Fruit fly (Drosophila melanogaster): ENCODE measurements around the gene CG32806.

CG32806 gene

DNA sequence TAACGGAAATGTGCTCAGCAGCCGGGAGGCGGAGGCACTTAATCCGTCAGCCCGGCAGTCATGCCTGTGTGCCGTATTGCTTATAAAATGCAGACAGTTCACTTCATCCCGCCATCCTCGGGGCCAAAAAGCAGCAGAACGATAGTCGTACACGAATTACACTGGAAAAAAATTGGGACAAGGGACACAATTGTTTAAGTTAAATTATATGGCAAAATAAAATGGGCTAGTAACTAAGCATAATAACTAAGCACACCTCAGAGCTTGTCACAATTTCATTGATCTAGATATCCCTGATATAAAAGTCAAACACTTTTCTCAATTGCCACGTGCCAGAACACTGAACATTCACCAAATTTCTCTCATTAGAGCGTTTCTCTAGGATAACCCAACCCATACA lies at the start of gene CG32806:
CG32806 (plus strand) TSS at position 301 of the 400 bp plus-strand sequence.
- TF ChIP-seq ey (GFP tag; optimal IDR thresholded peaks at IDR 0.05) (no peak), Rel (GFP tag; optimal IDR thresholded peaks at IDR 0.05) (no peak), Rel (tag; optimal IDR thresholded peaks at IDR 0.05) (no peak), jim (GFP tag; optimal IDR thresholded peaks at IDR 0.05) (no peak), dl (GFP tag; optimal IDR thresholded peaks at IDR 0.05; ENCODE audit: insufficient read depth in 1 of 2, partially characterized antibody in 2 of 2) (no peak), CrebA (GFP tag; optimal IDR thresholded peaks at IDR 0.05; ENCODE audit: borderline replicate concordance) (no peak), fru (GFP tag; optimal IDR thresholded peaks at IDR 0.05) (no peak), sv (GFP tag; optimal IDR thresholded peaks at IDR 0.05) (no peak), foxo (GFP tag; optimal IDR thresholded peaks at IDR 0.05) (no peak), Mio (GFP tag; optimal IDR thresholded peaks at IDR 0.05) (no peak), CG32264 (GFP tag; optimal IDR thresholded peaks at IDR 0.05) (no peak), Vsx2 (GFP tag; optimal IDR thresholded peaks at IDR 0.05; ENCODE audit: partially characterized antibody) (no peak), woc (GFP tag; optimal IDR thresholded peaks at IDR 0.05) (no peak), Hr83 (GFP tag; optimal IDR thresholded peaks at IDR 0.05; ENCODE audit: poor library complexity, severe bottlenecking) (no peak)

DNA sequence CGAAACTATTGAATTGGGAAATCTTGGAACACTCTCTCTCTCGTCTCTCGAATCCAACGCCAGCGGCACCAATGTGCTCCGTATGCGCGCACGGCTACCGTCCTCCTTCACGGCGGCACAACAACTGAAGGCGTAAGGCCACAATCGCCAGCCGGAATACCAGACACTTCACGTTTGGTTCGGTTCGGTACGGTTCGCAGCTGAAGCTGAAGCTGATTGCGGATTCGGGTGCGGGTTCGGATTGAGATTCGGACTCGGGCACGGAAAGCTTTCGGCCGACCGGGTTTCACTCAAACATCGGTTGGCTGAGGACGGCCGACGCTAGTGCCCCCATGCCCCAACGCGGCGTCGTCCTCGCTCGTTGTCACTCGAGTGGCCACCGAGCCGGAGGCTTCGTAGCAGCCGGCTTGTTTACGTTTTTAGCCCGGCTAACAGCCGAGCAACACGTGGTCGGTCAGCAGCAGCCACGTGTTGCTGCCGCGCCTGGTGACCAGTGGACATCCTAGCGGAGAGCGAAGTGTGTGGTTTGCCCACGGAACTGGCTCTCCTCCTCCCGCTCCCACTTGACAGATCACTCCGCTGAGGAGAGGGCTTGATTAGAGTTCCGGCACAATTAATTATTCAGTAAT lies 35.3 kb upstream of the CG32806 start, which contains the start of gene Scgdelta:
Scgdelta (minus strand) TSS at position 128 of the 629 bp plus-strand sequence.
- no peak for TF ChIP-seq CG32264 (GFP tag; optimal IDR thresholded peaks at IDR 0.05)
- TF ChIP-seq dsf (GFP tag; optimal IDR thresholded peaks at IDR 0.05; ENCODE audit: borderline replicate concordance), result no peak
- no peak for TF ChIP-seq OdsH (GFP tag; optimal IDR thresholded peaks at IDR 0.05)
- no peak for TF ChIP-seq sage (GFP tag; optimal IDR thresholded peaks at IDR 0.05)
- TF ChIP-seq Dfd (GFP tag; optimal IDR thresholded peaks at IDR 0.05), result no peak
- no peak for TF ChIP-seq Myc (optimal IDR thresholded peaks at IDR 0.05)

DNA sequence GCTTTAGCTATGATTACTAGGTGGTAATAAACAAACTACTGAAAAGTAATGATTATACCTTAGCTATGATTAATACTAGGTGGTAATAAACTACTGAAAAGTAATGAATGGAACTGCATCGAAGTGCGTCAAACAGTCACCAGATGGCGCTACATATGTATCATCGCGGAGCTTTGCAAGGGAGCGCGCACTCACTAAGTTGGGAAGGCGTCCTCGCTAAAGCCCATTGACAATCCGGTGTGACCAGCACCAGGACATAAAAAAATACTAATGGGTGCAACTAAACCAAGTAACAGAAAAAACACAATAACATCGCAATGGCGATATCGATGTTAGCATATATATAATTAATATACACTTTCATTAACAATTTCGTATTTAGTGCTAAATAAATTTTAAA lies 16.7 kb upstream of the CG32806 start:
- TF ChIP-seq psq (GFP tag; optimal IDR thresholded peaks at IDR 0.05), result no peak
- TF ChIP-seq Mio (GFP tag; optimal IDR thresholded peaks at IDR 0.05), result no peak
- no peak for TF ChIP-seq N (GFP tag; optimal IDR thresholded peaks at IDR 0.05)
- peak; percentile 16 for TF ChIP-seq Myc (optimal IDR thresholded peaks at IDR 0.05)
- TF ChIP-seq Abd-B (GFP tag; optimal IDR thresholded peaks at IDR 0.05), result no peak
- TF ChIP-seq fru (GFP tag; optimal IDR thresholded peaks at IDR 0.05), result peak; percentile 81

DNA sequence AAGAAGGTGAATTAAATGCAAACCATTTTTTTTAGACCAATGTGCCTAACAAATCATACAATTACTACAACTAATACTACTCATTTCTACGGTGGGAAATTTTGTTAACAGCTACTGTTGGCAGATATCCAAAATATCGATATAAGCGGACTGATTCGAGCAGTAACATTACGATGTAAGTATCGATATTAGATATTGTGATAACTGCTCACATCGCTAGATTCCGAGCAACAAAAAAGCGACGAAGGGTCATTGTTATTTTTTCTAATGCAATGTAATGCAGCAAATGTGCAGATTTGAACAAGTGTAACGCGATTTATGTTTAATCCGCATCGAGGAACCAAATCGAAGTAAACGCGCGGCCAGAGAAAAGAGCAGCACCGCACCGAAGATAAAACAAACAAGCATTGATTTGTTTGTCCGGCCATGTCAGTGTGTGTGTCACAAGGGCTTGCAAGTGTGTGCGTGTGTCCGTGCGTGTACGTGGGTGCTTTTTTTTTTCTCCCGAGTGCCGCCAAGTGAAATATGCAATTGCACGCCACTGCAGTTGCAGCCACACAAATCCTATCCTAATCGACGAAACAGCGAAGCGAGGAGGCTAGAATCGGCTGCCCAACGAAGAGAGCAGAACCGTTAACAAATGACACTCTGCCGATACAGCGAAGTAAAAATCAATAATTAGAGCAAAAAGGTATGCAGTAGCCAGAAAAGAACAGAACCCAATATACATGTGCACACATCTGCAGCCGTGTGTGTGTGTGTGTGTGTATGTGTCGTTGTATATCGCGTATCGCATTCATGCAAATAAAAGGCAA lies 15.6 kb upstream of the CG32806 start, which contains the start of the genes prage and Adar:
prage (plus strand) TSS at position 188 of the 815 bp plus-strand sequence.
Adar (plus strand) TSS at position 194 of the 815 bp plus-strand sequence.
- TF ChIP-seq ey (GFP tag; optimal IDR thresholded peaks at IDR 0.05), result peak; percentile 4
- TF ChIP-seq Rel (GFP tag; optimal IDR thresholded peaks at IDR 0.05), result no peak
- TF ChIP-seq Rel (tag; optimal IDR thresholded peaks at IDR 0.05), result no peak
- TF ChIP-seq Hnf4 (GFP tag; optimal IDR thresholded peaks at IDR 0.05), result peak; percentile 23
- no peak for TF ChIP-seq usp (GFP tag; optimal IDR thresholded peaks at IDR 0.05)
- peak; percentile 40 for TF ChIP-seq HLH106 (tag; optimal IDR thresholded peaks at IDR 0.05)
- TF ChIP-seq Hr83 (GFP tag; optimal IDR thresholded peaks at IDR 0.05; ENCODE audit: poor library complexity, severe bottlenecking), result no peak
- TF ChIP-seq h (GFP tag; optimal IDR thresholded peaks at IDR 0.05), result peak; percentile 21
- peak; percentile 32 for TF ChIP-seq Dfd (GFP tag; optimal IDR thresholded peaks at IDR 0.05)
- TF ChIP-seq woc (GFP tag; optimal IDR thresholded peaks at IDR 0.05), result peak; percentile 65
- TF ChIP-seq foxo (GFP tag; optimal IDR thresholded peaks at IDR 0.05), result peak in 1 of 2 experiments; percentile 18
- TF ChIP-seq fru (GFP tag; optimal IDR thresholded peaks at IDR 0.05), result peak; percentile 62

DNA sequence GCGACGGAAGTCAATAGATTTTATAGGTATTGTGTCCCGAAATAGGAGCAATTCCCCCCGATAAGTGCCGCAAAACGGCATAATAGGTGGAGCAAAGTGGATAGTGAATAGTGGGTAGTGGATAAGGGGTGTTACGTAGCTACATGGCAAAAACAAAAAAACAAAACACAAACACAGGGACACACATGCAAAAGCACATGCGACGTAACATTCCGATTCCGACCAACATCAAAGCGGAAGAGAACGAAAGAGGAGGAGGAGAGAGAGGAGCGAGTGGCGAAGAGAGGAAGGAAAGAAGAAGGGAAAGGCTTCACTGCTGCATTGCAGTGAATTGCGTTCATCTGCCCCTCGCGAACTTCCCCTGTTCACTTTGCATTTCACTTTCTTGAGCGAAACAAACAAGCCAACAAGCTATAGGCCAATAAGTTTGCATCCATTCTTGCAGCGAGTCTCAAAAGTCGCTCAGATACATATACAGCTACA lies 15.0 kb upstream of the CG32806 start:
- TF ChIP-seq psq (GFP tag; optimal IDR thresholded peaks at IDR 0.05) (peak; percentile 63), brk (GFP tag; optimal IDR thresholded peaks at IDR 0.05) (no peak), sage (GFP tag; optimal IDR thresholded peaks at IDR 0.05) (no peak), fru (GFP tag; optimal IDR thresholded peaks at IDR 0.05) (no peak), Abd-B (GFP tag; optimal IDR thresholded peaks at IDR 0.05) (no peak), Mio (GFP tag; optimal IDR thresholded peaks at IDR 0.05) (no peak)

Measured in whole organism, wandering third instar larva.